Fruit fly (Drosophila melanogaster) whole organism, embryonic: Measurements from ENCODE around the gene CG10137.
A peak's percentile ranks its signal among the peaks of the same experiment; 100 is the strongest.

Source experiments
- B-H1 ChIP-seq: fragments of 200-800 bp; sonication (Bioruptor generic); IDR thresholded peaks from 3 replicates; pipeline ENCODE4 v1.3.6; 2022; ENCODE audit warnings: missing biosample characterization, missing genetic modification characterization
- B-H2 ChIP-seq: fragments of 200-800 bp; sonication (Bioruptor generic); optimal IDR thresholded peaks from 2 replicates; lab custom pipeline; 2018; ENCODE audit warnings: missing biosample characterization, mild to moderate bottlenecking, missing genetic modification characterization
- Blimp-1 ChIP-seq: fragments of 200-800 bp; sonication (Bioruptor generic); optimal IDR thresholded peaks from 3 replicates; lab custom pipeline; 2018; ENCODE audit warnings: missing biosample characterization, missing genetic modification characterization, mild to moderate bottlenecking, moderate library complexity, missing genetic modification reagents
- CG10543 ChIP-seq: fragments of 200-800 bp; sonication (Bioruptor generic); optimal IDR thresholded peaks from 3 replicates; lab custom pipeline; 2017; ENCODE audit warnings: missing biosample characterization, mild to moderate bottlenecking, missing genetic modification characterization, moderate library complexity
- CG11456 ChIP-seq: fragments of 200-800 bp; sonication (Bioruptor generic); IDR thresholded peaks from 3 replicates; pipeline ENCODE4 v1.3.6; 2022; ENCODE audit warnings: missing biosample characterization, missing genetic modification characterization
- CG12236 ChIP-seq: fragments of 200-800 bp; sonication (Bioruptor generic); optimal IDR thresholded peaks from 2 replicates; lab custom pipeline; 2016; ENCODE audit warnings: missing biosample characterization, missing genetic modification characterization
- CG12299 ChIP-seq: fragments of 200-800 bp; sonication (Bioruptor generic); optimal IDR thresholded peaks from 2 replicates; lab custom pipeline; 2018; ENCODE audit warnings: missing biosample characterization, mild to moderate bottlenecking, missing genetic modification characterization
- CG1233 ChIP-seq: fragments of 200-800 bp; sonication (Bioruptor generic); optimal IDR thresholded peaks from 4 replicates; lab custom pipeline; 2018; ENCODE audit warnings: missing biosample characterization, mild to moderate bottlenecking, missing genetic modification characterization
- CG13775 ChIP-seq: fragments of 200-800 bp; sonication (Bioruptor generic); optimal IDR thresholded peaks from 3 replicates; lab custom pipeline; 2017; ENCODE audit warnings: missing biosample characterization, mild to moderate bottlenecking, missing genetic modification characterization
- CG13894 ChIP-seq: fragments of 200-800 bp; sonication (Bioruptor generic); optimal IDR thresholded peaks from 3 replicates; lab custom pipeline; 2018; ENCODE audit warnings: missing biosample characterization, mild to moderate bottlenecking, missing genetic modification characterization, moderate library complexity
- CG17829 ChIP-seq: fragments of 200-800 bp; optimal IDR thresholded peaks from 2 replicates; lab custom pipeline; 2019; ENCODE audit warnings: missing biosample characterization, mild to moderate bottlenecking, missing genetic modification characterization, moderate library complexity
- CG17912 ChIP-seq: fragments of 200-800 bp; sonication (Bioruptor generic); optimal IDR thresholded peaks from 2 replicates; lab custom pipeline; 2018; ENCODE audit warnings: missing biosample characterization, mild to moderate bottlenecking, missing genetic modification characterization
- CG2199 ChIP-seq: fragments of 200-800 bp; sonication (Bioruptor generic); IDR thresholded peaks from 3 replicates; pipeline ENCODE4 v1.3.6; 2022; ENCODE audit warnings: missing biosample characterization, missing genetic modification characterization
- CG2875 ChIP-seq: fragments of 200-800 bp; sonication (Bioruptor generic); optimal IDR thresholded peaks from 2 replicates; lab custom pipeline; 2017; ENCODE audit warnings: missing biosample characterization, mild to moderate bottlenecking, missing genetic modification characterization, missing genetic modification reagents
- CG34224 ChIP-seq: fragments of 200-800 bp; sonication (Bioruptor generic); IDR thresholded peaks from 3 replicates; pipeline ENCODE4 v1.3.6; 2022; ENCODE audit warnings: missing biosample characterization, missing genetic modification characterization; ENCODE audit not compliant: partially characterized antibody
- CG34376 ChIP-seq: fragments of 200-800 bp; sonication (Bioruptor generic); optimal IDR thresholded peaks from 2 replicates; lab custom pipeline; 2018; ENCODE audit warnings: missing biosample characterization, mild to moderate bottlenecking, missing genetic modification characterization
- CG42726 ChIP-seq: fragments of 200-800 bp; sonication (Bioruptor generic); IDR thresholded peaks from 2 replicates; pipeline ENCODE4 v1.3.6; 2022; ENCODE audit warnings: missing biosample characterization, missing genetic modification characterization; ENCODE audit not compliant: partially characterized antibody
- CG5180 ChIP-seq: fragments of 200-800 bp; sonication (Bioruptor generic); optimal IDR thresholded peaks from 3 replicates; lab custom pipeline; 2017; ENCODE audit warnings: missing biosample characterization, missing genetic modification characterization, mild to moderate bottlenecking, moderate library complexity, missing genetic modification reagents
- CG9797 ChIP-seq: fragments of 200-800 bp; sonication (Bioruptor generic); optimal IDR thresholded peaks from 3 replicates; lab custom pipeline; 2018; ENCODE audit warnings: missing biosample characterization, mild to moderate bottlenecking, missing genetic modification characterization
- Camta ChIP-seq: fragments of 200-800 bp; sonication (Bioruptor generic); optimal IDR thresholded peaks from 2 replicates; lab custom pipeline; 2016; ENCODE audit warnings: missing biosample characterization, missing genetic modification characterization
- CrebB ChIP-seq: fragments of 200-800 bp; sonication (Bioruptor generic); optimal IDR thresholded peaks from 3 replicates; lab custom pipeline; 2018; ENCODE audit warnings: missing biosample characterization, mild to moderate bottlenecking, missing genetic modification characterization
- D19B ChIP-seq: fragments of 200-800 bp; sonication (Bioruptor generic); optimal IDR thresholded peaks from 2 replicates; lab custom pipeline; 2017; ENCODE audit warnings: missing biosample characterization, mild to moderate bottlenecking, missing genetic modification characterization
- Deaf1 ChIP-seq: fragments of 200-800 bp; optimal IDR thresholded peaks from 3 replicates; lab custom pipeline; 2019; ENCODE audit warnings: missing biosample characterization, mild to moderate bottlenecking, missing genetic modification characterization, moderate library complexity
- E2f2 ChIP-seq: fragments of 200-800 bp; sonication (Bioruptor generic); IDR thresholded peaks from 2 replicates; pipeline ENCODE4 v1.3.6; 2022; ENCODE audit warnings: missing biosample characterization, missing genetic modification characterization
- Ets97D ChIP-seq: fragments of 200-800 bp; sonication (Bioruptor generic); optimal IDR thresholded peaks from 3 replicates; lab custom pipeline; 2016; ENCODE audit warnings: missing biosample characterization, missing genetic modification characterization
- Gug ChIP-seq: fragments of 200-800 bp; sonication (Bioruptor generic); IDR thresholded peaks from 4 replicates; pipeline ENCODE4 v1.3.6; 2022; ENCODE audit warnings: missing biosample characterization, missing genetic modification characterization
- Hey ChIP-seq: fragments of 200-800 bp; sonication (Bioruptor generic); optimal IDR thresholded peaks from 3 replicates; lab custom pipeline; 2018; ENCODE audit warnings: missing biosample characterization, mild to moderate bottlenecking, missing genetic modification characterization
- Hmx ChIP-seq: fragments of 200-800 bp; sonication (Bioruptor generic); optimal IDR thresholded peaks from 2 replicates; lab custom pipeline; 2016; ENCODE audit warnings: missing biosample characterization, missing genetic modification characterization
- Max ChIP-seq: fragments of 200-800 bp; sonication (Bioruptor generic); optimal IDR thresholded peaks from 2 replicates; lab custom pipeline; 2016; ENCODE audit warnings: missing biosample characterization, mild to moderate bottlenecking, missing genetic modification characterization
- Med ChIP-seq: fragments of 200-800 bp; sonication (Bioruptor generic); peaks from one replicate; lab custom pipeline; 2016; ENCODE audit warnings: missing biosample characterization, missing genetic modification characterization, mild to moderate bottlenecking, inconsistent platforms, moderate library complexity
- ash1 ChIP-seq: fragments of 200-800 bp; sonication (Bioruptor generic); optimal IDR thresholded peaks from 2 replicates; lab custom pipeline; 2018; ENCODE audit warnings: missing biosample characterization, mild to moderate bottlenecking, missing genetic modification characterization
- bbx ChIP-seq: fragments of 200-800 bp; sonication (Bioruptor generic); IDR thresholded peaks from 2 replicates; pipeline ENCODE4 v1.3.6; 2022; ENCODE audit warnings: missing biosample characterization, missing genetic modification characterization; ENCODE audit not compliant: partially characterized antibody
- chinmo ChIP-seq: fragments of 200-800 bp; sonication (Bioruptor generic); IDR thresholded peaks from 4 replicates; pipeline ENCODE4 v1.3.6; 2022; ENCODE audit warnings: missing biosample characterization, missing genetic modification characterization; ENCODE audit not compliant: partially characterized antibody
- corto ChIP-seq: fragments of 200-800 bp; sonication (Bioruptor generic); optimal IDR thresholded peaks from 2 replicates; lab custom pipeline; 2016; ENCODE audit warnings: missing biosample characterization, mild to moderate bottlenecking, missing genetic modification characterization, moderate library complexity
- crp ChIP-seq, 2 experiments: fragments of 200-800 bp; sonication (Bioruptor generic); optimal IDR thresholded peaks; 2 replicates in 1 of 2; 3 replicates in 1 of 2; lab custom pipeline; 2017; ENCODE audit warnings: missing biosample characterization in 2 of 2, missing genetic modification characterization in 2 of 2, mild to moderate bottlenecking in 1 of 2, moderate library complexity in 1 of 2
- dm ChIP-seq: fragments of 200-800 bp; sonication (Bioruptor generic); optimal IDR thresholded peaks from 3 replicates; lab custom pipeline; 2016; ENCODE audit warnings: missing biosample characterization, missing genetic modification characterization
- dysf ChIP-seq: fragments of 200-800 bp; sonication (Bioruptor generic); IDR thresholded peaks from 3 replicates; pipeline ENCODE4 v1.3.6; 2022; ENCODE audit warnings: missing biosample characterization, missing genetic modification characterization
- eve ChIP-seq, 2 experiments: fragments of >200 bp; optimal IDR thresholded peaks; 2 replicates each; lab custom pipeline; 2017; ENCODE audit warnings: missing biosample characterization in 2 of 2, missing genetic modification characterization in 2 of 2
- exex ChIP-seq: fragments of 200-800 bp; sonication (Bioruptor generic); optimal IDR thresholded peaks from 4 replicates; lab custom pipeline; 2018; ENCODE audit warnings: missing biosample characterization, mild to moderate bottlenecking, missing genetic modification characterization, moderate library complexity
- ftz-f1 ChIP-seq: fragments of 200-800 bp; sonication (Bioruptor generic); optimal IDR thresholded peaks from 2 replicates; lab custom pipeline; 2016; ENCODE audit warnings: missing biosample characterization, missing genetic modification characterization
- grn ChIP-seq: fragments of 200-800 bp; sonication (Bioruptor generic); optimal IDR thresholded peaks from 3 replicates; lab custom pipeline; 2017; ENCODE audit warnings: missing biosample characterization, missing genetic modification characterization
- kay ChIP-seq: fragments of 200-800 bp; sonication (Bioruptor generic); optimal IDR thresholded peaks from 2 replicates; lab custom pipeline; 2016; ENCODE audit warnings: missing biosample characterization, missing genetic modification characterization
- klu ChIP-seq: fragments of 200-800 bp; sonication (Bioruptor generic); IDR thresholded peaks from 2 replicates; pipeline ENCODE4 v1.3.6; 2022; ENCODE audit warnings: missing biosample characterization, missing genetic modification characterization
- mam ChIP-seq: fragments of 200-800 bp; sonication (Bioruptor generic); optimal IDR thresholded peaks from 3 replicates; lab custom pipeline; 2016; ENCODE audit warnings: missing biosample characterization, missing genetic modification characterization
- mirr ChIP-seq: fragments of 200-800 bp; sonication (Bioruptor generic); optimal IDR thresholded peaks from 3 replicates; lab custom pipeline; 2018; ENCODE audit warnings: missing biosample characterization, mild to moderate bottlenecking, missing genetic modification characterization
- nerfin-1 ChIP-seq: fragments of 200-800 bp; sonication (Bioruptor generic); optimal IDR thresholded peaks from 3 replicates; lab custom pipeline; 2019; ENCODE audit warnings: missing biosample characterization, mild to moderate bottlenecking, missing genetic modification characterization, moderate library complexity
- row ChIP-seq: fragments of 200-800 bp; sonication (Bioruptor generic); IDR thresholded peaks from 3 replicates; pipeline ENCODE4 v1.3.6; 2022; ENCODE audit warnings: missing biosample characterization, missing genetic modification characterization
- sd ChIP-seq: fragments of 200-800 bp; sonication (Bioruptor generic); optimal IDR thresholded peaks from 3 replicates; lab custom pipeline; 2018; ENCODE audit warnings: missing biosample characterization, mild to moderate bottlenecking, missing genetic modification characterization, moderate library complexity
- sob ChIP-seq: fragments of 200-800 bp; sonication (Bioruptor generic); IDR thresholded peaks from 2 replicates; pipeline ENCODE4 v1.3.6; 2022; ENCODE audit warnings: missing biosample characterization, missing genetic modification characterization
- sqz ChIP-seq: fragments of 200-800 bp; sonication (Bioruptor generic); optimal IDR thresholded peaks from 3 replicates; lab custom pipeline; 2018; ENCODE audit warnings: missing biosample characterization, mild to moderate bottlenecking, missing genetic modification characterization
- vvl ChIP-seq: fragments of 200-800 bp; sonication (Bioruptor generic); IDR thresholded peaks from 2 replicates; pipeline ENCODE4 v1.3.6; 2022; ENCODE audit warnings: missing biosample characterization, missing genetic modification characterization

The CG10137 gene

dm6 chr2L:19548158-19548557, 21.7 kb downstream of the CG10137 start, which contains the start of gene Tep4 (continued):
- TF ChIP-seq mam = no peak
- TF ChIP-seq dm (GFP tag; lab: Kevin White, UChicago) = no peak
- no peak for TF ChIP-seq Ets97D (GFP tag; lab: Kevin White, UChicago)
- TF ChIP-seq CG12299 = no peak
- no peak for TF ChIP-seq sob (GFP tag; lab: Robert Waterston, UW)
- TF ChIP-seq grn (GFP tag; lab: Kevin White, UChicago) = no peak
- peak; percentile 14 for TF ChIP-seq sd (tag; lab: Kevin White, UChicago)
- no peak for TF ChIP-seq CG17912
- TF ChIP-seq CG1233 = no peak
- TF ChIP-seq Med (GFP tag; lab: Kevin White, UChicago) = peak; percentile 44
- TF ChIP-seq crp (GFP tag; optimal IDR thresholded peaks at IDR 0.05; lab: Kevin White, UChicago) = peak in 1 of 2 experiments; percentile 44
- TF ChIP-seq ftz-f1 (GFP tag; lab: Kevin White, UChicago) = no peak
- peak; percentile 29 for TF ChIP-seq CG13894 (tag; lab: Kevin White, UChicago)
- TF ChIP-seq CG12236 (GFP tag; lab: Kevin White, UChicago) = no peak
- no peak for TF ChIP-seq Gug (GFP tag; lab: Robert Waterston, UW)
- peak; percentile 56 for TF ChIP-seq kay (GFP tag; lab: Kevin White, UChicago)
- TF ChIP-seq dysf = no peak
- TF ChIP-seq Camta (GFP tag; lab: Kevin White, UChicago) = no peak
- no peak for TF ChIP-seq row (GFP tag; lab: Robert Waterston, UW)
- TF ChIP-seq Blimp-1 (GFP tag; lab: Kevin White, UChicago) = no peak
- 0 out of 3 replicates have a peak, but pooled peaks have one; percentile 6 for TF ChIP-seq CG2199 (GFP tag; lab: Robert Waterston, UW)
- no peak for TF ChIP-seq CG13775 (GFP tag; lab: Kevin White, UChicago)
- TF ChIP-seq chinmo = peak; percentile 92; the same call in 3 of the 4 replicates
- TF ChIP-seq Hmx (GFP tag; lab: Kevin White, UChicago) = no peak
- peak in 1 of 2 experiments; percentile 38 for TF ChIP-seq eve (GFP tag; optimal IDR thresholded peaks at IDR 0.05; lab: Kevin White, UChicago)
- TF ChIP-seq CG11456 (GFP tag; lab: Robert Waterston, UW) = no peak
- TF ChIP-seq CG34224 (GFP tag; lab: Robert Waterston, UW) = peak; percentile 36; the same call in 1 of the 3 replicates
- TF ChIP-seq CG34376 (GFP tag; lab: Kevin White, UChicago) = peak; percentile 42
- no peak for TF ChIP-seq Max (GFP tag; lab: Kevin White, UChicago)
- TF ChIP-seq CG9797 (GFP tag; lab: Kevin White, UChicago) = no peak
- peak; percentile 53 for TF ChIP-seq mirr (GFP tag; lab: Kevin White, UChicago)
- TF ChIP-seq nerfin-1 (tag; lab: Kevin White, UChicago) = no peak
- TF ChIP-seq D19B (GFP tag; lab: Kevin White, UChicago) = peak; percentile 43
- TF ChIP-seq klu = no peak
- no peak for TF ChIP-seq sqz (GFP tag; lab: Kevin White, UChicago)
- peak; percentile 54 for TF ChIP-seq CrebB (tag; lab: Kevin White, UChicago)
- peak; percentile 40 for TF ChIP-seq Deaf1 (tag; lab: Kevin White, UChicago)
- TF ChIP-seq B-H1 (GFP tag; lab: Robert Waterston, UW) = no peak
- peak; percentile 36 for TF ChIP-seq exex
- TF ChIP-seq ash1 = no peak
- TF ChIP-seq, all 482 proteins: peak for 23

- TF ChIP-seq corto (GFP tag; lab: Kevin White, UChicago) = peak; percentile 35
- 0 out of 2 replicates have a peak, but pooled peaks have one; percentile 40 for TF ChIP-seq bbx (GFP tag; lab: Robert Waterston, UW)
- peak; percentile 69; the same call in 1 of the 2 replicates for TF ChIP-seq vvl (GFP tag; lab: Robert Waterston, UW)
- TF ChIP-seq CG42726 (GFP tag; lab: Robert Waterston, UW) = 0 out of 2 replicates have a peak, but pooled peaks have one; percentile 37
- peak; percentile 1 for TF ChIP-seq B-H2 (GFP tag; lab: Kevin White, UChicago)
- peak; percentile 17 for TF ChIP-seq CG2875 (GFP tag; lab: Kevin White, UChicago)
- TF ChIP-seq Hey (tag; lab: Kevin White, UChicago) = no peak
- TF ChIP-seq CrebB (tag; lab: Kevin White, UChicago) = peak; percentile 48
- TF ChIP-seq CG5180 (GFP tag; lab: Kevin White, UChicago) = peak; percentile 92
- TF ChIP-seq CG17829 (tag; lab: Kevin White, UChicago) = no peak
- TF ChIP-seq E2f2 = peak; percentile 8; the same call in 1 of the 2 replicates
- peak; percentile 88 for TF ChIP-seq CG10543 (GFP tag; lab: Kevin White, UChicago)
Observed at dm6 chr2L:19549412-19549811, 22.9 kb downstream of the CG10137 start.
